Worm (Caenorhabditis elegans) whole organism, L3 larva: ENCODE results near the gene C48B4.3.

Source experiments
- ZK546.5 ChIP-seq: sonication (generic microtip); optimal IDR thresholded peaks from 2 replicates; lab custom pipeline; 2017; ENCODE audit warnings: missing biosample characterization, missing genetic modification characterization
- ama-1 ChIP-seq: fragments of 150-350 bp; optimal IDR thresholded peaks from 2 replicates; lab custom pipeline; 2018
- ceh-9 ChIP-seq: sonication (generic microtip); optimal IDR thresholded peaks from 2 replicates; lab custom pipeline; 2018; ENCODE audit warnings: missing biosample characterization, missing genetic modification characterization
- fkh-10 ChIP-seq: sonication (generic microtip); optimal IDR thresholded peaks from 2 replicates; lab custom pipeline; 2017; ENCODE audit warnings: missing biosample characterization, missing genetic modification reagents, missing genetic modification characterization
- fos-1 ChIP-seq: fragments of 150-350 bp; optimal IDR thresholded peaks from 2 replicates; lab custom pipeline; 2014; ENCODE audit warnings: missing biosample characterization, missing genetic modification characterization
- jun-1 ChIP-seq: fragments of 150-350 bp; optimal IDR thresholded peaks from 2 replicates; lab custom pipeline; 2014; ENCODE audit warnings: missing biosample characterization, missing genetic modification reagents, missing genetic modification characterization
- snpc-4 ChIP-seq: fragments of 150-350 bp; optimal IDR thresholded peaks from 2 replicates; lab custom pipeline; 2014; ENCODE audit warnings: missing biosample characterization, missing genetic modification characterization

ce11 chrIII:9616933-9617332 is 34.7 kb upstream of the C48B4.3 start:
- TF ChIP-seq ama-1 (no peak), fos-1 (tag; lab: Kevin White, UChicago) (no peak), ceh-9 (tag; lab: Kevin White, UChicago) (no peak), ZK546.5 (no peak), fkh-10 (GFP tag; lab: Kevin White, UChicago) (no peak), snpc-4 (no peak), jun-1 (tag; lab: Kevin White, UChicago) (no peak)
